Fruit fly (Drosophila melanogaster): ENCODE results near the gene dpr6.

Gene dpr6

DNA sequence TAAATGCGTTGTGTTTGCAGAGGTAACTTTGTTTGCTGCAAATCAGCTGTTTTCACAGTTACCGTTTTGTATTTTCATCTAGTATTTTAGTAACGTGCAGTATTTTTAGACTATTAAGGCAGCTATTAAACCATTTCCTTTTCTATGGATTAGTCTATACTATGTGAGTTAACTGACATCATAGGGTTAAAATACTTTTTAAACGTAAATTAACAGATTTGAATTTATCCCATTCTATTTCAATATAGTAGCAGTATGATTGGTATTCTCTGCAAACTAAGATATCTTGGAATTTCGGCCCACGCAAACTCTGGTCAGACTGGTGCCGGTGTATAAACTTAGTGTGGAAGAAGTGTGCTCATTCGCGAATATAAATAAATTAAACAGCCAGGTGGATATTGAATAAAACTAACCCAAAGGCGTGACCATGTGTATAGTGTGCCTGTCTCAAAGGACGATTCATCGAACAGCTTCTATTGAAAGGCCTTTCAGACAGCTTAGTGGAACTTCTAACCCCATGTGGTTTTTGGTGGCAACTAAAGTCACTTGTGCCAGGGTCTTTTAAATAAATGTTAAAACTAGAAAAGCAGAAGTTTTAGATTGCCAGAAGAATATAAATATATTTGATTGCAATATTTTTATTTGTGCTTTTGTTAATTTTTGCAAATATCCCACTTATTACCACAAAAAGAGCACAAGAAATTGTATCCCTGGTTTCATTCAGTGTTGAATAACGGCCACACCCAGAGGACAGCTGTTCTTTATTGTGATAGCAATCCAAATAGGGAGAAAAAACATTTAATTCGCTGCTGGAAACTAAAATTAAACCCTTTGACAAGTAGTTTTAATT is 2.2 kb upstream of the dpr6 start, which contains the start of the genes CG6674, CG42455 and vnc (continued):
- TF ChIP-seq Hmr (GFP tag; optimal IDR thresholded peaks at IDR 0.05) (peak; percentile 15), CG8924 (tag; optimal IDR thresholded peaks at IDR 0.05) (peak; percentile 6), dati (GFP tag; IDR thresholded peaks at IDR 0.05) (no peak), kni (GFP tag; optimal IDR thresholded peaks at IDR 0.05) (no peak), Dad (GFP tag; optimal IDR thresholded peaks at IDR 0.05) (peak; percentile 3), Abd-B (GFP tag; optimal IDR thresholded peaks at IDR 0.05) (no peak), grn (GFP tag; optimal IDR thresholded peaks at IDR 0.05) (peak; percentile 44), CG9797 (GFP tag; optimal IDR thresholded peaks at IDR 0.05) (peak; percentile 66), CG17361 (GFP tag; IDR thresholded peaks at IDR 0.05) (peak; percentile 56; the same call in 2 of the 3 replicates), z (GFP tag; IDR thresholded peaks at IDR 0.05) (no peak), CG33213 (GFP tag; optimal IDR thresholded peaks at IDR 0.05) (peak; percentile 21), Poxn (GFP tag; IDR thresholded peaks at IDR 0.05) (no peak), Hsf (GFP tag; optimal IDR thresholded peaks at IDR 0.05) (peak; percentile 16), ab (GFP tag; optimal IDR thresholded peaks at IDR 0.05) (no peak), emc (GFP tag; optimal IDR thresholded peaks at IDR 0.05) (peak; percentile 11), Lhr (GFP tag; optimal IDR thresholded peaks at IDR 0.05) (peak; percentile 20), CG32772 (GFP tag; IDR thresholded peaks at IDR 0.05) (peak; percentile 9; the same call in 1 of the 2 replicates), BEAF-32 (GFP tag; optimal IDR thresholded peaks at IDR 0.05) (peak; percentile 25)

DNA sequence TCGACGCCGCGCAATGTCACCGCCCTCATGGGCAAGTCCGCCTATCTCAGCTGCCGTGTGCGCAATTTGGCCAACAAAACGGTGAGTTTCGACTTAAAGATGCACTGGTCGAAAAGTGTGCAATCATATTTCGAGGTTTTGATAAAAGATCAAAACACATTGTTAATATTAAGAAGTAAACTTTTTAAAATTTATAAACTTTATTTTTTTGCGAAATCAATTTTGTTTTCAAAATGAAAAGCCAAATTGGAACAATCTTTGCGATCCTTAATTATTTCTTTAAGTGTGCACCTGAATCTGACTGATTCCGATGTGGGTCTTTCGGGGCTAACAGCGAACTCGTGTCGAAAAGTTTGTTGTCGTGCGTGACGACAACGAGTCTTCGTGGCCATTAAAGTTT is 58.9 kb downstream of the dpr6 start:
- TF ChIP-seq CG15269 (tag; optimal IDR thresholded peaks at IDR 0.05) (peak; percentile 4), Meics (GFP tag; optimal IDR thresholded peaks at IDR 0.05) (peak; percentile 44), MBD-R2 (GFP tag; IDR thresholded peaks at IDR 0.05) (peak; percentile 14; the same call in 1 of the 2 replicates), CG32532 (GFP tag; IDR thresholded peaks at IDR 0.05) (peak; percentile 27; the same call in 1 of the 2 replicates), al (GFP tag; IDR thresholded peaks at IDR 0.05) (0 out of 2 replicates have a peak, but pooled peaks have one; percentile 4), CG12155 (GFP tag; optimal IDR thresholded peaks at IDR 0.05) (no peak), Ada2b (GFP tag; IDR thresholded peaks at IDR 0.05) (0 out of 2 replicates have a peak, but pooled peaks have one; percentile 20), CG18011 (GFP tag; optimal IDR thresholded peaks at IDR 0.05) (no peak), CG2120 (GFP tag; optimal IDR thresholded peaks at IDR 0.05) (peak; percentile 57), slbo (GFP tag; IDR thresholded peaks at IDR 0.05) (peak; percentile 43; the same call in 1 of the 2 replicates), vnd (GFP tag; IDR thresholded peaks at IDR 0.05; ENCODE audit: partially characterized antibody) (0 out of 3 replicates have a peak, but pooled peaks have one; percentile 24), CG3281 (GFP tag; optimal IDR thresholded peaks at IDR 0.05) (peak; percentile 20), CG11504 (tag; optimal IDR thresholded peaks at IDR 0.05) (peak; percentile 42), caup (GFP tag; optimal IDR thresholded peaks at IDR 0.05; ENCODE audit: severe bottlenecking) (no peak), CG12744 (GFP tag; optimal IDR thresholded peaks at IDR 0.05) (no peak), CG2678 (tag; optimal IDR thresholded peaks at IDR 0.05) (peak; percentile 54), CG18599 (GFP tag; optimal IDR thresholded peaks at IDR 0.05) (peak; percentile 77), row (GFP tag; IDR thresholded peaks at IDR 0.05) (peak; percentile 58; the same call in 1 of the 3 replicates), CG18262 (tag; optimal IDR thresholded peaks at IDR 0.05) (no peak), CG12942 (GFP tag; optimal IDR thresholded peaks at IDR 0.05) (no peak), tgo (GFP tag; IDR thresholded peaks at IDR 0.05) (peak; percentile 23; the same call in 1 of the 3 replicates), Hr51 (GFP tag; optimal IDR thresholded peaks at IDR 0.05) (peak in 1 of 2 experiments; percentile 30), dysf (GFP tag; IDR thresholded peaks at IDR 0.05) (peak; percentile 45; the same call in 1 of the 3 replicates), otp (GFP tag; IDR thresholded peaks at IDR 0.05) (no peak), dmrt99B (tag; optimal IDR thresholded peaks at IDR 0.05) (peak; percentile 33), CG10147 (GFP tag; optimal IDR thresholded peaks at IDR 0.05) (peak; percentile 2), cwo (GFP tag; optimal IDR thresholded peaks at IDR 0.05) (peak; percentile 36), eyg (GFP tag; optimal IDR thresholded peaks at IDR 0.05) (no peak), CG13894 (tag; optimal IDR thresholded peaks at IDR 0.05) (peak; percentile 33), Hmr (GFP tag; optimal IDR thresholded peaks at IDR 0.05) (peak; percentile 53)
